Worm (Caenorhabditis elegans) whole organism, L4 larva: Measurements from ENCODE around the gene Y53C12B.7.

ENCODE experiments used
- D1046.2 ChIP-seq: fragments of 200-800 bp; sonication (Bioruptor generic); IDR thresholded peaks from 2 replicates; pipeline ENCODE4 v1.3.6; 2022; ENCODE audit warnings: missing genetic modification characterization, missing compliant biosample characterization
- F49E8.2 ChIP-seq: sonication (generic microtip); optimal IDR thresholded peaks from 2 replicates; lab custom pipeline; 2016; ENCODE audit warnings: missing compliant biosample characterization, mild to moderate bottlenecking, missing genetic modification characterization, borderline replicate concordance
- T20F7.1 ChIP-seq: fragments of 200-800 bp; sonication (Bioruptor generic); optimal IDR thresholded peaks from 2 replicates; lab custom pipeline; 2018; ENCODE audit warnings: mild to moderate bottlenecking, missing genetic modification characterization, missing compliant biosample characterization
- T26A8.4 ChIP-seq: fragments of 200-800 bp; sonication (Bioruptor generic); IDR thresholded peaks from 2 replicates; pipeline ENCODE4 v1.3.6; 2022; ENCODE audit warnings: missing genetic modification characterization, missing compliant biosample characterization
- Y105C5A.15 ChIP-seq: fragments of 200-800 bp; sonication (Bioruptor generic); IDR thresholded peaks from 2 replicates; pipeline ENCODE4 v1.3.6; 2022; ENCODE audit warnings: missing genetic modification characterization, missing compliant biosample characterization
- Y48G9A.11 ChIP-seq: fragments of 200-800 bp; sonication (Bioruptor generic); IDR thresholded peaks from 2 replicates; pipeline ENCODE4 v1.3.6; 2022; ENCODE audit warnings: missing genetic modification reagents, missing genetic modification characterization, missing compliant biosample characterization
- Y5F2A.4 ChIP-seq: fragments of 200-800 bp; sonication (Bioruptor generic); optimal IDR thresholded peaks from 2 replicates; lab custom pipeline; 2018; ENCODE audit warnings: mild to moderate bottlenecking, missing genetic modification characterization, missing compliant biosample characterization
- Y75B8A.6 ChIP-seq: fragments of 200-800 bp; sonication (Bioruptor generic); IDR thresholded peaks from 2 replicates; pipeline ENCODE4 v1.3.6; 2022; ENCODE audit warnings: missing genetic modification reagents, missing genetic modification characterization, missing compliant biosample characterization
- ama-1 ChIP-seq: fragments of 150-350 bp; optimal IDR thresholded peaks from 2 replicates; lab custom pipeline; 2014; ENCODE audit warnings: inconsistent platforms, mixed read lengths
- arid-1 ChIP-seq: fragments of 200-800 bp; sonication (Bioruptor generic); conservative IDR thresholded peaks from 2 replicates; pipeline ENCODE4 v1.3.6; 2022; ENCODE audit warnings: missing genetic modification reagents, missing genetic modification characterization, missing compliant biosample characterization
- attf-4 ChIP-seq: sonication (generic microtip); optimal IDR thresholded peaks from 3 replicates; lab custom pipeline; 2017; ENCODE audit warnings: missing biosample characterization, missing genetic modification characterization
- ceh-28 ChIP-seq: fragments of 150-350 bp; optimal IDR thresholded peaks from 2 replicates; lab custom pipeline; 2014; ENCODE audit warnings: missing biosample characterization, missing genetic modification reagents, missing genetic modification characterization
- ceh-32 ChIP-seq: sonication (generic microtip); optimal IDR thresholded peaks from 2 replicates; lab custom pipeline; 2016; ENCODE audit warnings: mild to moderate bottlenecking, missing genetic modification characterization, missing compliant biosample characterization; ENCODE audit not compliant: poor library complexity
- ces-1 ChIP-seq: fragments of 150-350 bp; sonication (generic microtip); optimal IDR thresholded peaks from 4 replicates; lab custom pipeline; 2014; ENCODE audit warnings: missing biosample characterization, missing genetic modification reagents, missing genetic modification characterization
- ctbp-1 ChIP-seq: fragments of 200-800 bp; sonication (Bioruptor generic); IDR thresholded peaks from 2 replicates; pipeline ENCODE4 v1.3.6; 2022; ENCODE audit warnings: missing genetic modification reagents, missing genetic modification characterization, missing compliant biosample characterization
- daf-19 ChIP-seq: fragments of 200-800 bp; sonication (Bioruptor generic); conservative IDR thresholded peaks from 2 replicates; pipeline ENCODE4 v1.3.6; 2022; ENCODE audit warnings: missing genetic modification characterization, missing compliant biosample characterization
- daf-8 ChIP-seq: fragments of 200-800 bp; sonication (Bioruptor generic); IDR thresholded peaks from 2 replicates; pipeline ENCODE4 v1.3.6; 2022; ENCODE audit warnings: missing genetic modification characterization, missing compliant biosample characterization
- dmd-6 ChIP-seq: fragments of 200-800 bp; sonication (Bioruptor generic); IDR thresholded peaks from 2 replicates; pipeline ENCODE4 v1.3.6; 2022; ENCODE audit warnings: missing genetic modification reagents, missing genetic modification characterization, missing compliant biosample characterization
- dmd-9 ChIP-seq: fragments of 200-800 bp; sonication (Bioruptor generic); IDR thresholded peaks from 2 replicates; pipeline ENCODE4 v1.3.6; 2022; ENCODE audit warnings: missing genetic modification reagents, missing genetic modification characterization, missing compliant biosample characterization
- duxl-1 ChIP-seq: sonication (generic microtip); optimal IDR thresholded peaks from 2 replicates; lab custom pipeline; 2016; ENCODE audit warnings: mild to moderate bottlenecking, missing genetic modification characterization, moderate library complexity, missing compliant biosample characterization; ENCODE audit not compliant: poor library complexity
- dve-1 ChIP-seq: sonication (generic microtip); optimal IDR thresholded peaks from 2 replicates; lab custom pipeline; 2017; ENCODE audit warnings: antibody characterized with exemption, mild to moderate bottlenecking, missing genetic modification characterization, missing compliant biosample characterization; ENCODE audit not compliant: insufficient read depth
- egl-27 ChIP-seq: sonication (generic microtip); optimal IDR thresholded peaks from 3 replicates; lab custom pipeline; 2017; ENCODE audit warnings: missing biosample characterization, missing genetic modification reagents, missing genetic modification characterization
- egl-43 ChIP-seq: fragments of 200-800 bp; sonication (Bioruptor generic); IDR thresholded peaks from 2 replicates; pipeline ENCODE4 v1.3.6; 2022; ENCODE audit warnings: missing genetic modification reagents, missing genetic modification characterization, missing compliant biosample characterization
- gei-8 ChIP-seq: fragments of 200-800 bp; sonication (Bioruptor generic); optimal IDR thresholded peaks from 2 replicates; lab custom pipeline; 2018; ENCODE audit warnings: mild to moderate bottlenecking, missing genetic modification characterization, missing compliant biosample characterization
- hif-1 ChIP-seq, 2 experiments: sonication (generic microtip); optimal IDR thresholded peaks; 2 replicates each; lab custom pipeline; 2016 to 2017; ENCODE audit warnings: missing compliant biosample characterization in 2 of 2, missing genetic modification characterization in 2 of 2, missing genetic modification reagents in 2 of 2, missing genotype in 2 of 2, mild to moderate bottlenecking in 1 of 2
- hmg-1.1 ChIP-seq: fragments of 200-800 bp; sonication (Bioruptor generic); IDR thresholded peaks from 2 replicates; pipeline ENCODE4 v1.3.6; 2022; ENCODE audit warnings: missing genetic modification reagents, missing genetic modification characterization, missing compliant biosample characterization
- jun-1 ChIP-seq: fragments of 150-350 bp; optimal IDR thresholded peaks from 2 replicates; lab custom pipeline; 2014; ENCODE audit warnings: missing biosample characterization, missing genetic modification reagents, missing genetic modification characterization
- lim-7 ChIP-seq: fragments of 200-800 bp; sonication (Bioruptor generic); IDR thresholded peaks from 2 replicates; pipeline ENCODE4 v1.3.6; 2022; ENCODE audit warnings: missing genetic modification characterization, missing compliant biosample characterization
- lin-1 ChIP-seq: fragments of 200-800 bp; sonication (Bioruptor generic); IDR thresholded peaks from 2 replicates; pipeline ENCODE4 v1.3.6; 2022; ENCODE audit warnings: missing genetic modification reagents, missing genetic modification characterization, missing compliant biosample characterization
- lin-13 ChIP-seq: fragments of 150-350 bp; optimal IDR thresholded peaks from 2 replicates; lab custom pipeline; 2014; ENCODE audit warnings: missing biosample characterization, missing genetic modification reagents, missing genetic modification characterization
- lin-15B ChIP-seq: fragments of 150-350 bp; sonication (generic microtip); optimal IDR thresholded peaks from 3 replicates; lab custom pipeline; 2014; ENCODE audit warnings: missing biosample characterization, missing genetic modification characterization
- lin-29 ChIP-seq: fragments of 200-800 bp; sonication (Bioruptor generic); IDR thresholded peaks from 2 replicates; pipeline ENCODE4 v1.3.6; 2022; ENCODE audit warnings: missing genetic modification reagents, missing genetic modification characterization, missing compliant biosample characterization
- lin-38 ChIP-seq: fragments of 200-800 bp; sonication (Bioruptor generic); IDR thresholded peaks from 2 replicates; pipeline ENCODE4 v1.3.6; 2022; ENCODE audit warnings: missing genetic modification reagents, missing genetic modification characterization, missing compliant biosample characterization
- lir-3 ChIP-seq: sonication (generic microtip); optimal IDR thresholded peaks from 2 replicates; lab custom pipeline; 2016; ENCODE audit warnings: mild to moderate bottlenecking, missing genetic modification characterization, missing compliant biosample characterization
- nhr-102 ChIP-seq: sonication (generic microtip); optimal IDR thresholded peaks from 2 replicates; lab custom pipeline; 2016; ENCODE audit warnings: mild to moderate bottlenecking, missing genetic modification characterization, moderate library complexity, missing compliant biosample characterization
- nhr-11 ChIP-seq: fragments of 150-350 bp; optimal IDR thresholded peaks from 2 replicates; lab custom pipeline; 2014; ENCODE audit warnings: missing biosample characterization, missing genetic modification characterization
- nhr-25 ChIP-seq: sonication (generic microtip); optimal IDR thresholded peaks from 2 replicates; lab custom pipeline; 2017; ENCODE audit warnings: missing genetic modification characterization, mild to moderate bottlenecking, missing compliant biosample characterization, antibody characterized with exemption, moderate library complexity, borderline replicate concordance; ENCODE audit not compliant: insufficient read depth
- nhr-42 ChIP-seq: fragments of 200-800 bp; sonication (Bioruptor generic); IDR thresholded peaks from 2 replicates; pipeline ENCODE4 v1.3.6; 2022; ENCODE audit warnings: missing genetic modification characterization, missing compliant biosample characterization
- nhr-48 ChIP-seq: sonication (generic microtip); optimal IDR thresholded peaks from 2 replicates; lab custom pipeline; 2016; ENCODE audit warnings: mild to moderate bottlenecking, missing genetic modification characterization, missing compliant biosample characterization
- nhr-6 ChIP-seq: fragments of 150-350 bp; optimal IDR thresholded peaks from 2 replicates; lab custom pipeline; 2014; ENCODE audit warnings: missing biosample characterization, missing genetic modification characterization
- nhr-76 ChIP-seq: fragments of 150-350 bp; optimal IDR thresholded peaks from 2 replicates; lab custom pipeline; 2014; ENCODE audit warnings: missing biosample characterization, missing genetic modification characterization
- nhr-77 ChIP-seq: fragments of 150-350 bp; optimal IDR thresholded peaks from 2 replicates; lab custom pipeline; 2014; ENCODE audit warnings: missing biosample characterization, missing genetic modification characterization
- pqm-1 ChIP-seq: sonication (generic microtip); optimal IDR thresholded peaks from 2 replicates; lab custom pipeline; 2017; ENCODE audit warnings: missing biosample characterization, missing genetic modification characterization
- saeg-2 ChIP-seq: fragments of 200-800 bp; sonication (Bioruptor generic); IDR thresholded peaks from 2 replicates; pipeline ENCODE4 v1.3.6; 2022; ENCODE audit warnings: missing genetic modification reagents, missing genetic modification characterization, missing compliant biosample characterization
- sdz-12 ChIP-seq: fragments of 200-800 bp; sonication (Bioruptor generic); optimal IDR thresholded peaks from 2 replicates; lab custom pipeline; 2018; ENCODE audit warnings: mild to moderate bottlenecking, missing genetic modification characterization, missing compliant biosample characterization
- snpc-4 ChIP-seq: fragments of 150-350 bp; optimal IDR thresholded peaks from 2 replicates; lab custom pipeline; 2014; ENCODE audit warnings: missing biosample characterization, missing genetic modification characterization
- spr-1 ChIP-seq: sonication (generic microtip); optimal IDR thresholded peaks from 2 replicates; lab custom pipeline; 2016; ENCODE audit warnings: mild to moderate bottlenecking, missing genetic modification characterization, missing compliant biosample characterization
- vab-7 ChIP-seq: fragments of 200-800 bp; sonication (Bioruptor generic); IDR thresholded peaks from 2 replicates; pipeline ENCODE4 v1.3.6; 2022; ENCODE audit warnings: missing genetic modification reagents, missing genetic modification characterization, missing compliant biosample characterization
- zfp-2 ChIP-seq: sonication (generic microtip); optimal IDR thresholded peaks from 2 replicates; lab custom pipeline; 2016; ENCODE audit warnings: mild to moderate bottlenecking, missing genetic modification characterization, missing compliant biosample characterization
- zip-2 ChIP-seq: fragments of 150-350 bp; optimal IDR thresholded peaks from 2 replicates; lab custom pipeline; 2014; ENCODE audit warnings: missing biosample characterization, missing genetic modification characterization
- ztf-11 ChIP-seq: fragments of 150-350 bp; optimal IDR thresholded peaks from 2 replicates; lab custom pipeline; 2014; ENCODE audit warnings: missing biosample characterization, missing genetic modification characterization

Y53C12B.7 gene

ce11 chrII:9774653-9775052, 21.6 kb upstream of the Y53C12B.7 start (continued):
- no peak for TF ChIP-seq egl-43 (GFP tag; lab: Robert Waterston, UW)
- peak; percentile 32 for TF ChIP-seq nhr-48 (tag; lab: Kevin White, UChicago)
- peak; percentile 72 for TF ChIP-seq spr-1
- TF ChIP-seq lin-13 (GFP tag; lab: Kevin White, UChicago) = no peak
- peak; percentile 18 for TF ChIP-seq nhr-6 (tag; lab: Kevin White, UChicago)
- peak; percentile 67 for TF ChIP-seq dmd-6 (GFP tag; lab: Robert Waterston, UW)
- TF ChIP-seq Y5F2A.4 (GFP tag; lab: Kevin White, UChicago) = peak; percentile 76
- no peak for TF ChIP-seq lin-15B (tag; lab: Kevin White, UChicago)
- peak; percentile 89 for TF ChIP-seq hmg-1.1
- peak; percentile 85 for TF ChIP-seq nhr-102
- no peak for TF ChIP-seq zfp-2
- TF ChIP-seq ceh-32 = no peak
- TF ChIP-seq Y48G9A.11 (GFP tag; lab: Robert Waterston, UW) = peak; percentile 85
- TF ChIP-seq lin-29 = no peak
- TF ChIP-seq lim-7 (GFP tag; lab: Robert Waterston, UW) = peak; percentile 95
- no peak for TF ChIP-seq snpc-4
- peak; percentile 77 for TF ChIP-seq lin-38
- TF ChIP-seq pqm-1 (tag; lab: Kevin White, UChicago) = no peak
- peak; percentile 31 for TF ChIP-seq F49E8.2 (tag; lab: Kevin White, UChicago)
- no peak for TF ChIP-seq jun-1
- TF ChIP-seq ceh-28 (tag; lab: Kevin White, UChicago) = no peak
- peak; percentile 46; the same call in 1 of the 2 replicates for TF ChIP-seq nhr-42
- TF ChIP-seq ztf-11 = no peak
- no peak for TF ChIP-seq ces-1
- peak; percentile 78 for TF ChIP-seq ctbp-1 (GFP tag; lab: Robert Waterston, UW)
- peak; percentile 91 for TF ChIP-seq Y105C5A.15 (GFP tag; lab: Robert Waterston, UW)
- TF ChIP-seq dve-1 (tag; lab: Kevin White, UChicago) = peak; percentile 63
- TF ChIP-seq hif-1 (tag; optimal IDR thresholded peaks at IDR 0.05; lab: Kevin White, UChicago) = peak in 1 of 2 experiments; percentile 41
- no peak for TF ChIP-seq egl-27
- TF ChIP-seq dmd-9 (GFP tag; lab: Robert Waterston, UW) = 0 out of 2 replicates have a peak, but pooled peaks have one; percentile 12
- peak; percentile 58 for TF ChIP-seq duxl-1 (tag; lab: Kevin White, UChicago)
- no peak for TF ChIP-seq Y75B8A.6 (GFP tag; lab: Robert Waterston, UW)
- TF ChIP-seq ama-1 (lab: Kevin White, UChicago) = no peak
- TF ChIP-seq daf-19 (GFP tag; lab: Robert Waterston, UW) = 0 out of 2 replicates have a peak, but pooled peaks have one; percentile 23
- peak; percentile 51; the same call in 1 of the 2 replicates for TF ChIP-seq saeg-2 (GFP tag; lab: Robert Waterston, UW)
- no peak for TF ChIP-seq nhr-11 (tag; lab: Kevin White, UChicago)
- peak; percentile 91 for TF ChIP-seq vab-7 (GFP tag; lab: Robert Waterston, UW)
- peak; percentile 44 for TF ChIP-seq T20F7.1 (GFP tag; lab: Kevin White, UChicago)
- TF ChIP-seq D1046.2 (GFP tag; lab: Robert Waterston, UW) = peak; percentile 86; the same call in 1 of the 2 replicates
- TF ChIP-seq zip-2 (tag; lab: Kevin White, UChicago) = peak; percentile 20
- TF ChIP-seq daf-8 (GFP tag; lab: Robert Waterston, UW) = no peak
- TF ChIP-seq sdz-12 (GFP tag; lab: Kevin White, UChicago) = peak; percentile 49
- peak; percentile 81 for TF ChIP-seq T26A8.4
- no peak for TF ChIP-seq nhr-76 (tag; lab: Kevin White, UChicago)
- TF ChIP-seq lin-1 (GFP tag; lab: Robert Waterston, UW) = peak; percentile 86
- TF ChIP-seq nhr-77 (tag; lab: Kevin White, UChicago) = no peak
- peak; percentile 19 for TF ChIP-seq nhr-25 (tag; lab: Kevin White, UChicago)
- no peak for TF ChIP-seq attf-4
- peak; percentile 74 for TF ChIP-seq gei-8
- no peak; the same call in 1 of the 2 replicates for TF ChIP-seq arid-1
- peak; percentile 36 for TF ChIP-seq lir-3
